Worm (Caenorhabditis elegans) whole organism, young adult: Measurements from ENCODE around the gene fbxa-79.

ENCODE experiments used
- F55B11.4 ChIP-seq: sonication (generic microtip); optimal IDR thresholded peaks from 2 replicates; lab custom pipeline; 2016; ENCODE audit warnings: missing compliant biosample characterization, missing genetic modification characterization, borderline replicate concordance; ENCODE audit not compliant: insufficient read depth
- K12H6.12 ChIP-seq: fragments of 200-800 bp; sonication (Bioruptor generic); optimal IDR thresholded peaks from 2 replicates; lab custom pipeline; 2018; ENCODE audit warnings: mild to moderate bottlenecking, missing genetic modification characterization, missing compliant biosample characterization
- Y56A3A.18 ChIP-seq: fragments of 200-800 bp; sonication (Bioruptor generic); IDR thresholded peaks from 2 replicates; pipeline ENCODE4 v1.3.6; 2022; ENCODE audit warnings: missing genetic modification reagents, missing genetic modification characterization, missing compliant biosample characterization
- aptf-3 ChIP-seq: fragments of 200-800 bp; sonication (Bioruptor generic); IDR thresholded peaks from 2 replicates; pipeline ENCODE4 v1.3.6; 2022; ENCODE audit warnings: missing genetic modification characterization, missing compliant biosample characterization
- unc-62 ChIP-seq: fragments of 150-350 bp; optimal IDR thresholded peaks from 2 replicates; lab custom pipeline; 2014; ENCODE audit warnings: missing biosample characterization, missing genetic modification reagents, missing genetic modification characterization

ce11 chrIII:1321561-1321960 is 13.5 kb upstream of the fbxa-79 start, which contains the start of gene fbxa-15:
- no peak for TF ChIP-seq aptf-3 (GFP tag; lab: Robert Waterston, UW)
- TF ChIP-seq unc-62 (GFP tag; lab: Kevin White, UChicago): no peak
- TF ChIP-seq Y56A3A.18 (GFP tag; lab: Robert Waterston, UW): no peak
- TF ChIP-seq K12H6.12 (tag; lab: Kevin White, UChicago): no peak
- no peak for TF ChIP-seq F55B11.4 (tag; lab: Kevin White, UChicago)
